Fruit fly (Drosophila melanogaster) whole organism: Measurements from ENCODE around the gene 140up.

Source experiments
- CG8478 ChIP-seq: fragments of >200 bp; optimal IDR thresholded peaks from 2 replicates; lab custom pipeline; 2018; ENCODE audit warnings: inconsistent platforms
- Dll ChIP-seq: fragments of >200 bp; optimal IDR thresholded peaks from 2 replicates; lab custom pipeline; 2017
- psq ChIP-seq: fragments of >200 bp; optimal IDR thresholded peaks from 2 replicates; lab custom pipeline; 2017
- usp ChIP-seq: fragments of >200 bp; optimal IDR thresholded peaks from 2 replicates; lab custom pipeline; 2017; ENCODE audit warnings: missing biosample characterization, missing genetic modification characterization, mixed read lengths

DNA sequence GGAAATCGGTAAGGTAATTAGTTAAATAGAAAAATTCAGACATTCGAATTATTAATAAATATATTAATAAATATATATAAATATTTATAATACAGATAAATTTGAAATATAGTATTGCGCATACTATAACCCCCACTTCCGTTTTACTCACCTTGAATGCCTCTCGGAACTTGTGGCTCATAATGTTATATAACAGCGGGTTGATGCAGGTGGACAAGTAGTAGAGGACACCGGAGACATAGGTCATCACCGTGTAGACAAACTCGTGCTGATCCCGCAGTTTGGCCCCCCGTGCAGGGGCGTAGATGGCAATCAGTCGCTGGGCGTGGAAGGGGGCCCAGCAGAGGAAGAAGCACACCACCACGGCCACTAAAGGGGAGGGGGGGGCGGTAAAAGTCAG, 24.4 kb downstream of the 140up start:
- TF ChIP-seq CG8478 (lab: Kevin White, UChicago): no peak
- no peak for TF ChIP-seq Dll (lab: Kevin White, UChicago)
- no peak for TF ChIP-seq psq (lab: Kevin White, UChicago)
- no peak for TF ChIP-seq usp (GFP tag; lab: Kevin White, UChicago)
